Fruit fly (Drosophila melanogaster) Kc167 (cell line): ENCODE data around the gene CG43203.

Experiments used
- Myc ChIP-seq: fragments of >200 bp; optimal IDR thresholded peaks from 2 replicates; lab custom pipeline; 2017; ENCODE audit warnings: missing external identifiers
- Sin3A ChIP-seq: fragments of >200 bp; optimal IDR thresholded peaks from 2 replicates; lab custom pipeline; 2018; ENCODE audit warnings: missing external identifiers
- h ChIP-seq: fragments of >200 bp; optimal IDR thresholded peaks from 3 replicates; lab custom pipeline; 2018; ENCODE audit warnings: missing external identifiers
- insv ChIP-seq: fragments of >200 bp; optimal IDR thresholded peaks from 3 replicates; lab custom pipeline; 2018; ENCODE audit warnings: missing external identifiers
- psq ChIP-seq: fragments of >200 bp; optimal IDR thresholded peaks from 2 replicates; lab custom pipeline; 2017; ENCODE audit warnings: missing external identifiers
- ttk ChIP-seq: sonication (Bioruptor generic); optimal IDR thresholded peaks from 2 replicates; lab custom pipeline; 2017; ENCODE audit warnings: missing external identifiers

The CG43203 gene

DNA sequence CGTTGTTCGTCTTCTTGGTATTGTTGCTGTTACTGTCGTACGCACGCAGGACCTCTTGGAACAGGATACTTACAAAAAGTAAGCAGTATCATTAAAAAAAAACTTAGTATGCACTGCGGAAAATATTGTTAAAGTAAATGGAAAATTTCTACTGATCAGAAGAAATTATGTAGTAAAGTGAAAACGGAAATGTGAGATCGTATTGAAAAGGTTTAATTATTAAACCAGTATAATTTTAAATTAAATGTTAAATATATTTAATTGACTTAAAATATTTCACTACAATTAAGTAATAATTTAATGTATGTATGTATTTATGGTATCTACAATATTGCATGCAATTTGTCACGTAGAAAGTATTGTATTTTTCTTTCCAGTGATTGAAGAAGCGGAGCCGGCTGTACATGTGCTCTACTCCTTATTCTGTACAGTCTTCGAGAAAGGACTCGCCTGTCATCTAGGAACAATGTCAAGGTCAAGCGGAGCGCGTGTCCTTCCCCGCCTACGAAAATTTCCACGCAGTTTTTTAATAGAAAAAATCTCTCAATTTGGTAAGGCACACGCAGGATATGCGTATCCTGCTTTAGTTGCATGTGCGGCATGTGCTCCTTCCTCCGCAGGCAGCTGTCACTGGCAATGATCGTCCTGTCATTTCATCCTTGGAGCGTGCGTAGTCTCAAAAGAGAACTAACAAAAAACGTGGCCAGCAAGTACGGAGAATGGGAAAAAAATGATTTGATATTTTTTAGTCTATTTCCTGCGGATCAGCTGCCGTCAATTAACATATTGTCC lies 10.1 kb upstream of the CG43203 start:
- no peak for TF ChIP-seq psq (lab: Kevin White, UChicago)
- no peak for TF ChIP-seq insv
- TF ChIP-seq ttk: no peak
- no peak for TF ChIP-seq Myc (lab: Kevin White, UChicago)
- no peak for TF ChIP-seq Sin3A (lab: Kevin White, UChicago)
- no peak for TF ChIP-seq h

DNA sequence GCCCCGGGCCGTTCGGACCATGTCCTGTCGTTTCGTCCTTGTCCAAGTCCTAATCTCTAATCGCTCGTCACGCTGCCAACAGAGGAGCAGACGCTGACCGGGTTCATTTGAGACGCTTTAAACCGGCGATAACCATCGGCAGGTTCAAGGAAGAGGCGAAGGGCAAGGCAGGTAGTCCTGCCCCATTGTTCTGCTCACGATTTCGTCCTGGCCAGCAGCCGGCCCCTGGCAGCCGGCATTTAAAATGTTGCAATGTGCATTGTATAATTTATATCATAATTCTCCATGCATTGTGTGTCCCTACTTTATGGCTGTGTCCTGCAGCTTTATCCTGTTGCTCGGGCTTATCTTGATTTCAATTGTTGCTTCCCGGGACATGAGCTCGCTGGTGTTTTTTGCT lies 8.6 kb upstream of the CG43203 start:
- TF ChIP-seq insv (no peak), Myc (lab: Kevin White, UChicago) (no peak), psq (lab: Kevin White, UChicago) (no peak)

dm6 chr3R:19346532-19346931 lies 7.3 kb upstream of the CG43203 start:
- TF ChIP-seq Myc (lab: Kevin White, UChicago) (no peak), psq (lab: Kevin White, UChicago) (no peak), h (no peak), Sin3A (lab: Kevin White, UChicago) (no peak), insv (no peak)

- no peak for TF ChIP-seq psq (lab: Kevin White, UChicago)
- no peak for TF ChIP-seq h
- TF ChIP-seq ttk: no peak
These were observed 6.2 kb upstream of the CG43203 start for dm6 chr3R:19347678-19348077.

DNA sequence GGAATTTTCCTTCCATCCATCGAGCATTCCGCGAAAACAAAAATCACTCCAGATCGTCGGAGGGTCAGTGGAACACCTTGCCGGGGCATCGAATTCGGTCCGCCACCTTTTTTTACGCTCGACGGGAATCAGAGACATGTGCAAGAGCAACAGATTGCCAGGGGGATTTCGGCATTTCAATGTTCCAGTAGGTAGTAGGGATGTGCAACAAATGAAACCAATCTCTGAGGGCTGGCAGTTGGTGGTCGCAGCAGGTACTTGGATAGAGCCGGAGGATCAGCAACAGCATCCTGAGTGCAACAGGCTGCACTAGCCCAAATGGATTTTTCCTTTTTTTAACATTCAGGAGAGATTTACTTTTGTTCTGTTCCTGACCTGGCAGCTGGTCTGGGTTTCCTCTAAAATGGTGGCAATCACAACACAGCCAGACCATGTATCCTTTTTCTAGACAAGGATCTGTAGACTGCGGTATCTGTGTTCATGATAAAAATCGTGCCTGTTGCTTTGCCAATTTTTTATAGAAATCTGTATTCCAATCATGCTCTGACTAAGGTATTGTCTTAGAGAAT lies 3.4 kb upstream of the CG43203 start:
- no peak for TF ChIP-seq Sin3A (lab: Kevin White, UChicago)
- TF ChIP-seq psq (lab: Kevin White, UChicago): no peak
- TF ChIP-seq insv: no peak
- TF ChIP-seq h: no peak
- no peak for TF ChIP-seq ttk
- no peak for TF ChIP-seq Myc (lab: Kevin White, UChicago)

DNA sequence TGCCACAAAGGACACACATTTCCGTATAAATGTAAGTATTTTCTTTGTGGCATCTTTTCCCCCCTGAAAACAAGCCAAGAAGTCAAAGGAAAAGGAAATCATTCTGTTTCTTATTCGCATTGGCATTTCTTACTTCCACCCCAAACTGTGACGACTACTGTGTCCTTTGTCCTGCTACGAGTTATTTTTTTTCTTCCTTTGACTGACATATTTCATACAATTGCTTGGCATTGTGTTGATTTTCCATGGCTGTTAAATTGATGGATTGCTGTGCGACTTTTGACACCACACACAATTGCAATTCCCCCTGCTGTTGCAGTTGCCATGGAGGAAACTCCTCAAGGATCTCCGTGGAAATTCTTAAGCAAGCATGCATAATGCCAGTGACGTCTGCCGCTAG lies 1.7 kb upstream of the CG43203 start:
- TF ChIP-seq Myc (lab: Kevin White, UChicago): no peak
- TF ChIP-seq psq (lab: Kevin White, UChicago): no peak
- TF ChIP-seq h: no peak
- TF ChIP-seq insv: no peak
- no peak for TF ChIP-seq Sin3A (lab: Kevin White, UChicago)
- TF ChIP-seq ttk: no peak

dm6 chr3R:19362879-19363278 lies 9.0 kb downstream of the CG43203 start:
- TF ChIP-seq h (no peak), insv (no peak), Myc (lab: Kevin White, UChicago) (no peak), ttk (no peak), psq (lab: Kevin White, UChicago) (no peak), Sin3A (lab: Kevin White, UChicago) (no peak)

- no peak for TF ChIP-seq Sin3A (lab: Kevin White, UChicago)
- TF ChIP-seq ttk: no peak
- TF ChIP-seq Myc (lab: Kevin White, UChicago): no peak
- TF ChIP-seq insv: no peak
- TF ChIP-seq h: no peak
- no peak for TF ChIP-seq psq (lab: Kevin White, UChicago)
These were observed 15.2 kb downstream of the CG43203 start for dm6 chr3R:19369060-19369459.

DNA sequence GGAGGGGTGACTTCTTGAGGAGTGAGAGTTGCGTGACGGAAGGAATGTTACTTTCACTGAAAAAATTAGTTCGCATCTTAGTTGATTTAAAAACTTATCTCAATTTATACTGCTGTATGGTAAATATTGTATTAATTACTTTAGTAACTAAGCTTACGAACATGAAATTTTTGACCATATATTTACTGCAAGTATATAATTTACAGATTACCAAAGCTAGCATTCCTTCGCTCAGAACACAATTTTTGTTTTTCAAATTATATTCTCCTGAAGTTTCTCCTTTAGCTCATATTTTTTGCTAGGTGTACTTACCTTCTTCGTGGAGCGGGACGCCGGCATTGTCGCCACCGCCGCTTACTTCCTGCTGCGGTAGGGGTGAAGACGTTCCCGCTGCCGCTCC lies 16.8 kb downstream of the CG43203 start:
- TF ChIP-seq ttk: no peak

DNA sequence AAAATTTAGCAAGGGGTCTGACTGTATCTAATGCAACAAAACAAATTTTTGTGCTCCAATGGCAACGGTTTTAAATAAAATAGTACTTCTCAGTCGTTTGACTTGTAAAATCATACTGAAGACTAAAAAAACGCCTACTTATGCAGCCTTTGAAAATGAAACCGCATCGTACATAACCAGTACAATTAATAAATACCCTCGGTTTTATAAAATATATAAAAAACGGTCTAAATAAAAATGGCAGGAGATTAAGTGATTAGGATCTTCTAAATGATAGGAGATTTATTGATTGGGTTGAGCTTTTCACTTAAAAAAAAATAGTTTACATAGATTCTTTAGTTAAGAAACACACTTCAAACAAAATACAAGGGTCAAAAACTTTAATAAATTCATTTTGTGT lies 20.8 kb downstream of the CG43203 start, which contains the start of gene CG3581:
CG3581 (minus strand) TSS at position 101 of the 400 bp plus-strand sequence.
- TF ChIP-seq psq (lab: Kevin White, UChicago): no peak
- no peak for TF ChIP-seq Myc (lab: Kevin White, UChicago)

DNA sequence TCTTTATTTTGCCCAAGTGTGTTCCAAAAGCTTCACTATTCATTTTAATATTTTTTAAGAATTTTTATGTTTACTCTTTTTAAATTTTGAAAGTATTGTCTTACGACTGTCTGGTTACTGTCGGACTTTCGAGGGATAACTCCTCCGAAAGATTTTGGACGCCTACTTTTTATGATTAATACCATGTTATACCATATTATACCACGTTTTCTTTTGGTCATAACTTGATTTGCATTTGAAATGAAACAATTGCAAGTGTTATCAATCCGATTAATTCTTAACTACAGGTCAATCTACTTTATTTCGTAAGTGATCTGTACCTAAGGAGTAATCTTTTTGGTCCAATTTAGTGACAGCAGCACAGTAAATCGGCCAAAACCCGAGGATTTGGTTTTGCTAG lies 22.1 kb downstream of the CG43203 start, which contains the start of gene CG31404:
CG31404 (minus strand) TSS at position 101 of the 400 bp plus-strand sequence.
- TF ChIP-seq psq (lab: Kevin White, UChicago) (no peak), Myc (lab: Kevin White, UChicago) (no peak), insv (no peak), ttk (no peak), Sin3A (lab: Kevin White, UChicago) (no peak), h (no peak)

- TF ChIP-seq psq (lab: Kevin White, UChicago): no peak
- TF ChIP-seq insv: no peak
- TF ChIP-seq ttk: no peak
- no peak for TF ChIP-seq h
- TF ChIP-seq Sin3A (lab: Kevin White, UChicago): no peak
- no peak for TF ChIP-seq Myc (lab: Kevin White, UChicago)
These were observed 23.3 kb downstream of the CG43203 start, which contains the start of gene CG31245 for dm6 chr3R:19377125-19377524. Gene CG31245 (minus strand): TSS chr3R:19377225.

DNA sequence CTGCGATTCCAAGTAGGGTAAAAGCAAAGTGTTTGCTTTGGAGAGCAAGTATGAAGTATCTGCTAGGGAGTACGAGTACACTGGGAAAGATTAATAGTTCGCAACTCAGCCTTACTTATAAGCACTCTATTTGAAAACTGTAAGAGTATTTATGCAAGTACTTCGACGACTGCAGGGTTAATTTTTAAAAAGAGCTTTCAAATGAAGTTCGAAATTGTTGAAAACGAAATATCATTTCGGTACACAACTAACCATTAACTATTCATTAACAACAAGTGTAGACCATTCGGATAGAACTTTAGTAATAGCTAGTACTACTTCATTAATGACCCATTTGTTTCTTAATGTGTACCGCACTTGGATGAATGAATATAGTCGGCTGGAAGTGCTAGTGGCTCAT lies 29.4 kb downstream of the CG43203 start:
- TF ChIP-seq Sin3A (lab: Kevin White, UChicago) (no peak), insv (no peak), psq (lab: Kevin White, UChicago) (no peak), h (no peak), ttk (no peak), Myc (lab: Kevin White, UChicago) (no peak)
